Worm (Caenorhabditis elegans): ENCODE data around the gene rde-4.
A peak's percentile ranks its signal among the peaks of the same experiment; 100 is the strongest.
"Not testable (repeated sequence)": the region's sequence is repeated elsewhere in the genome, so short reads cannot be mapped to it uniquely, and the experiment has no call there.

Gene rde-4

DNA sequence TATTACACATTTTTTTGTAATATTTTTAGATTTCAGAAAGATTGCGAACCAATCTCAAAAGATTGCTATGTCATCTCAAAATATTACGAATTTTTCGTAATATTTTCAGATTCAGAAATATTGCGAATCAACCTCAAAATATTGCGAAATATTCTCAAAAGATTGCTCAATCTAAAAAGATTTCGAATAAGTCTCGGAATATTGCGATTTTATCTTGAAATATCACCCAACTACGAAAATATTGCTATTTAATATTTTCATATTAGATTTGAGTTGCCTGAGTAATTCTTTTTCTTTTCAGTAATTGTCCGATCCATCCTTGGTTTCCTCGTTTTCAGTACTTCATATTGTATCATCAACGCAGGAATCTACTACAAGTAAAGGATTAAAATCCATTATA lies 3.4 kb upstream of the rde-4 start, which contains the start of gene Y70G10A.4:
TSS of gene Y70G10A.4 (plus strand) at position 301 of the 400 bp plus-strand sequence.
- not testable (repeated sequence) for TF ChIP-seq B0310.2 (tag; optimal IDR thresholded peaks at IDR 0.05); hmg-4 (GFP tag; optimal IDR thresholded peaks at IDR 0.05); hnd-1 (tag; optimal IDR thresholded peaks at IDR 0.05)

DNA sequence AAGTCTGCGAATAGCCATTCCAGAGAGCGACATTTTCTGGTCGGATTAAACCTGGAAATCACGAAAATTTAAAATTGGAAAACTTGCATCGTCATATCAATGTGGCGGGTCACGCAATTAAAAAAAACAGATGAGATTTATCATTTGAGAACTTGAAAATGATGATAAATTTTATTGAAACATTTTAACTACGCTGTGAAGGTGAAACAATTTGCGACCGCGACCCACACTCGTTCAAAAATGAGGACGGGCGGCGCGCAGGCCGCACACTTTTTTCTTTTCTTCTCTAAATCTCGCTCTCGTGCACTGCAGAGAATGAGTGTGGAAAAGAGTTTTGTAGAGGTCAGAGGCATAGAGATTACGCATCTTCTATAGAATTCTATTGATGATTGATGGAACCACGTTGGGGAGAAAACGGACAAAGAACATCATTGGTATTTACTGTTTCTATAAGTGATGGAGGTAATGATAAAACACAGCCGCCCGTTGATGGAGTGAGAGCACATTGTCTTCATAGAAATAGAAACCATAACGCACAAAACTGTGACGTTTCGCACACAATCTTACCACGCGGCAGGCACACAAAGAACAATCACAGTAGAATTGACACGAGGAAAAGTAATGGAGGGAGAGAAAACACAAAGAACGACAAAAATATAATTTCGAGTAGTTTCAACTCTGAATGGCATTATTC lies 1.7 kb downstream of the rde-4 start, which contains the start of gene cts-1:
TSS of gene cts-1 (minus strand) at position 51 of the 694 bp plus-strand sequence.
- TF ChIP-seq flt-1 (GFP tag; IDR thresholded peaks at IDR 0.05): no peak
- no peak for TF ChIP-seq ceh-13 (GFP tag; optimal IDR thresholded peaks at IDR 0.05)
- peak; percentile 28 for TF ChIP-seq aly-1 (tag; optimal IDR thresholded peaks at IDR 0.05)

DNA sequence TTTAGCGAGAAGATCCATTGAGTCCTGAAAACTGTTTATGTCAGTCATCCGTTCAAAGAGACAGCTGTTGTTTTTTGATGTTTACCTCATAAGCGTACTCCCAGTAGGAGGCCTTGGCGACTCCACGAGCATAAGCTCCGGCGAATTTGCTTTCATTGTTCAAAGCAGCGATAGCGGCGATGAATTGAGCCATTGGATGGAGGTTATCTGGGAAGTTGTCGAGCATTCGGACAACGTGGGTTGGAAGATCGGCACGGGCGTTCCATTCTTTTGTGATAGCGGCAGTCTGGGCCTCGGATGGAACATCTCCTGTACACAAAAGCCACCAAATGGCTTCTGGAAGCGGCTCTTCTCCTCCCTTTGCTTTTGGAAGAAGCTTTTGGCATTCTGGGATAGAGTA lies 2.6 kb downstream of the rde-4 start:
- TF ChIP-seq B0310.2 (tag; optimal IDR thresholded peaks at IDR 0.05) (no peak), sea-1 (GFP tag; conservative IDR thresholded peaks at IDR 0.05) (no peak), hmbx-1 (tag; optimal IDR thresholded peaks at IDR 0.05) (no peak), hnd-1 (tag; optimal IDR thresholded peaks at IDR 0.05) (no peak), F13C5.2 (tag; optimal IDR thresholded peaks at IDR 0.05) (no peak), ceh-13 (GFP tag; optimal IDR thresholded peaks at IDR 0.05) (no peak), scrt-1 (GFP tag; IDR thresholded peaks at IDR 0.05) (no peak), tbx-11 (GFP tag; IDR thresholded peaks at IDR 0.05) (no peak), tbx-37 (GFP tag; conservative IDR thresholded peaks at IDR 0.05) (no peak), aly-1 (tag; optimal IDR thresholded peaks at IDR 0.05) (no peak), ama-1 (optimal IDR thresholded peaks at IDR 0.05) (no peak), tra-4 (tag; optimal IDR thresholded peaks at IDR 0.05) (no peak), hmg-4 (GFP tag; optimal IDR thresholded peaks at IDR 0.05) (no peak), ceh-36 (tag; optimal IDR thresholded peaks at IDR 0.05) (no peak), ets-7 (tag; optimal IDR thresholded peaks at IDR 0.05) (no peak), flt-1 (GFP tag; IDR thresholded peaks at IDR 0.05) (no peak)

DNA sequence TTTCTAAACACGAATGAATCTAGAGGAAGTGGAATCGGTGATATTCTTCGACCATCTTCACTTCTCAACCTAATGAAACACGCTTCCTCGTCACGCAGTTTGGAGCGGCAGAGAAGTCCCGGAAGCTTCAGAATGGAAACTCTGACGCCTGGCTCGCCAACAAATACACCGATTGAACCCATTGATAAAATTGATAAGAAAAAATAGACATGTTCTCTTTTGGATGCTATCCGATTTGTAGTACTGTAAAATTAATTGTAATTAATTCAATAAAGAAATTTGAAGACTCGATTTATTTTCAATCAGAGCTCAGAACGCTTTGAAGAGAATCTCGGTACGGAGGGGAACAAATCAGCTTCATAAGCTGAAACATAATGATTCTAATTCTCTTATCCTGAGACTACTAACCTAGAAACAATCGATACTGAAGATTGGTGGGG lies 3.9 kb downstream of the rde-4 start:
- TF ChIP-seq tbx-37 (GFP tag; conservative IDR thresholded peaks at IDR 0.05) (no peak), ama-1 (optimal IDR thresholded peaks at IDR 0.05) (peak; percentile 20)

DNA sequence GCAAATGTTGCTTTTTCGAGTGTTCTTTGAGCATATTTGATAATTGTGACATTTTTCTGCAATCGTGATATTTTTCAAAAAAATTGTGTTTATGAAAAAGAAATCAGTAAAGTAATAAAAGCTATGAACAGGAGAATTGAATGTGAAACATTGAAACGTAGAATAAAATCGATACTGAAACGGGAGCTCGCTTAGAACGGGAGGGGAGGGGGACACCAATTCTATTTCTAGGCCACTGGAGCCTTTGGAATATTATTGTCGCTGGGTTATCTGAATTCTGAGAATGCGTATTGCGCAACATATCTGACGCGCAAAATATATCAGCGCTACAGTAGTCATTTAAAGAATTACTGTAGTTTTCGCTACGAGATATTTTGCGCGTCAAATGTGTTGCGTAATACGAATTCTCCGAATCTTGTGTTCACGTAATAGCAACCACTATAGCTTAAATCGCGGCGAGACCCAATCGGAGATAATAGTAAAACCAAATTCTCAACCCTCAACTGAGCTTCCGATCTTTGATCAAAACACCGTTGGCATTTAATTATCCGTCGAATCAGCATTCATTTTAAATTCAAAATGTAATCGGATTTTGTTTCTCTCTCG lies 6.5 kb downstream of the rde-4 start, which contains the start of the genes blos-1 and best-18:
TSS of gene blos-1 (minus strand) at position 58 of the 606 bp plus-strand sequence.
TSS of gene best-18 (plus strand) at position 508 of the 606 bp plus-strand sequence.
- TF ChIP-seq flt-1 (GFP tag; IDR thresholded peaks at IDR 0.05): no peak
- no peak for TF ChIP-seq hmbx-1 (tag; optimal IDR thresholded peaks at IDR 0.05)
- TF ChIP-seq pes-1 (GFP tag; IDR thresholded peaks at IDR 0.05): no peak
- TF ChIP-seq ets-7 (tag; optimal IDR thresholded peaks at IDR 0.05): no peak
- no peak for TF ChIP-seq ceh-36 (tag; optimal IDR thresholded peaks at IDR 0.05)
- no peak for TF ChIP-seq aly-1 (tag; optimal IDR thresholded peaks at IDR 0.05)
- no peak for TF ChIP-seq tbx-11 (GFP tag; IDR thresholded peaks at IDR 0.05)

DNA sequence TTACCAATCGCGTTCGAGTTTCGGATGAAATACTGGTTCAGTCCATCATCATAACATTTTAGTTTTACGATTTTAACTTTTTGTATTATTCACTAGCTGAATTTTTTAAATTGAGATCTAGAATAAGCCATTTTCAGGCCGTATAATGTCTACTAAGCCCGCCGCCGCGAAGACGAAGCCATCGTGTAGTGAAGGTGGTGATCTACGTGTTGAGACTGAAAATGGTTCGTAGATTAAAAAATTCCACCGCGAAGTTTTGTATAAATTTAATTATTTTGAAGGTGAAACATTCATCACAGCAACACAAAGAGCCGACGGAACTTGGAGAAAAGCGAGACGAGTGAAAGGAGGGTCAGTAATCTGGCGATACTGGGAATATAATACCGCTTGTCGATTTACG lies 8.7 kb downstream of the rde-4 start, which contains the start of gene T20G5.9:
TSS of gene T20G5.9 (plus strand) at position 138 of the 400 bp plus-strand sequence.
- TF ChIP-seq ama-1 (optimal IDR thresholded peaks at IDR 0.05): peak; percentile 62
- TF ChIP-seq ets-7 (tag; optimal IDR thresholded peaks at IDR 0.05): no peak
- no peak for TF ChIP-seq hmbx-1 (tag; optimal IDR thresholded peaks at IDR 0.05)
- TF ChIP-seq hmg-4 (GFP tag; optimal IDR thresholded peaks at IDR 0.05): no peak
- TF ChIP-seq tbx-11 (GFP tag; IDR thresholded peaks at IDR 0.05): no peak

DNA sequence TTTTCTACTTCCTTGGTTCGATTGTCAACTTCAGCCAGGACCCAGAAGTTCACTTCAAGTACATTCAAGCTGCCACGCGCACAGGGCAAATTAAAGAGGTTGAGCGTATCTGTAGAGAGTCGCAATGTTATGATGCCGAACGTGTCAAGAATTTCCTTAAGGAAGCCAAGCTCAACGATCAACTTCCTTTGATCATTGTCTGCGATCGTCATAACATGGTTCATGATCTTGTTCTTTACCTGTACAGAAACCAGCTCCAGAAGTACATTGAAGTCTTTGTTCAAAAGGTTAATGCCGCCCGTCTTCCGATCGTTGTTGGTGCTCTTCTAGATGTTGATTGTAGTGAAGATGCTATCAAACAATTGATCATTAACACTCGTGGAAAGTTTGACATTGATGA lies 12.1 kb downstream of the rde-4 start:
- no peak for TF ChIP-seq pes-1 (GFP tag; IDR thresholded peaks at IDR 0.05)
- no peak for TF ChIP-seq tbx-37 (GFP tag; conservative IDR thresholded peaks at IDR 0.05)
- TF ChIP-seq hnd-1 (tag; optimal IDR thresholded peaks at IDR 0.05): no peak
- TF ChIP-seq hmbx-1 (tag; optimal IDR thresholded peaks at IDR 0.05): no peak
- TF ChIP-seq ceh-13 (GFP tag; optimal IDR thresholded peaks at IDR 0.05): no peak
- no peak for TF ChIP-seq ets-7 (tag; optimal IDR thresholded peaks at IDR 0.05)
- no peak for TF ChIP-seq sea-1 (GFP tag; conservative IDR thresholded peaks at IDR 0.05)
- TF ChIP-seq aly-1 (tag; optimal IDR thresholded peaks at IDR 0.05): no peak
- TF ChIP-seq ama-1 (optimal IDR thresholded peaks at IDR 0.05): no peak
- no peak for TF ChIP-seq B0310.2 (tag; optimal IDR thresholded peaks at IDR 0.05)
- no peak for TF ChIP-seq ceh-36 (tag; optimal IDR thresholded peaks at IDR 0.05)
- no peak for TF ChIP-seq scrt-1 (GFP tag; IDR thresholded peaks at IDR 0.05)
- no peak for TF ChIP-seq flt-1 (GFP tag; IDR thresholded peaks at IDR 0.05)
- no peak for TF ChIP-seq F13C5.2 (tag; optimal IDR thresholded peaks at IDR 0.05)
- no peak for TF ChIP-seq hmg-4 (GFP tag; optimal IDR thresholded peaks at IDR 0.05)
- no peak for TF ChIP-seq tbx-11 (GFP tag; IDR thresholded peaks at IDR 0.05)
- TF ChIP-seq tra-4 (tag; optimal IDR thresholded peaks at IDR 0.05): no peak

All from whole organism, early embryonic.